Worm (Caenorhabditis elegans): ENCODE measurements around the gene str-149.

str-149 gene

DNA sequence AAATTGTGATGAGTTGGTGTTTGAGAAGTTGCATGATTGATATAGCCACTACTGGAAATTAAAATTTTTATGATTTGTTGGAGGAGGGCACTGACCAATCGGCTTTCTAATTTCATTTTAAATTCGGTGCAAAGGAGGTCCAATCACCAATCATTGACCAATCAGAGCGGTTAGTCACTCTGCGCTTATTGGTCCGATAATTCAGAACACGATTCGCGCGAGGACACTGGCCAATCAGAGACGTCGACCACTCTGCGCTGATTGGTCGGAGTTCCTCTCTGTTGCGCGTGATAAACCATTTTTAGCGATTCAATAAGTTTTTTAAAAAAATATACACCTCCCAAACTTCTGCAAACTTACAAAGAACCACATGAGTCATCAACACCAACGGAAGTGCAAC is 26.6 kb downstream of the str-149 start:
- TF ChIP-seq hlh-12 (tag; optimal IDR thresholded peaks at IDR 0.05) = no peak
- no peak for TF ChIP-seq gei-17 (GFP tag; optimal IDR thresholded peaks at IDR 0.05)
- TF ChIP-seq tbp1 (GFP tag; optimal IDR thresholded peaks at IDR 0.05) = no peak
- 0 out of 2 replicates have a peak, but pooled peaks have one; percentile 14 for TF ChIP-seq cebp-1 (GFP tag; IDR thresholded peaks at IDR 0.05)
- TF ChIP-seq cebp-1 (tag; optimal IDR thresholded peaks at IDR 0.05) = no peak
- no peak for TF ChIP-seq nfya-2 (GFP tag; IDR thresholded peaks at IDR 0.05)

DNA sequence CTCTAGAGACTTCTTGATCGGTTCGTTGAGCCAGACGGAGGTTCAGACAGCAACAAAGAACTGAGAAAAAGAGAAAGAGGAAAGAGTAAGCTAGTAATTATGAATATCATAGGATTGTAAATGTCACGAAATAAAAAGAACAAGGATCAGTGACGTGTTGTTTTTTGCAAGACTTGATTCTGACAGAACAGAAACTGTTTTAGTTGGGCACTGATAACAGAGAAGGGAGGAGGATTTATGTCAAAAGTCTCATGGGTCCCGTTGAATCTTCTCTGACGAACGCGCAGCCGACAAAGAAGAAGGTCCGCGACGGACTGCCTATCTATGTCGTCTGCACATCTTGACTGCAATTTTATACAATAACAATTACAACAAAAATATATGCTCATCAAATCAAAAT is 27.4 kb downstream of the str-149 start, which contains the start of gene T03E6.9:
Gene T03E6.9 (minus strand): TSS at position 101 of the 400 bp plus-strand sequence.
- TF ChIP-seq akir-1 (GFP tag; optimal IDR thresholded peaks at IDR 0.05) (no peak), snpc-1.3 (tag; optimal IDR thresholded peaks at IDR 0.05; ENCODE audit: insufficient read depth) (no peak), sea-2 (GFP tag; IDR thresholded peaks at IDR 0.05) (no peak), lir-1 (GFP tag; conservative IDR thresholded peaks at IDR 0.05) (no peak), lin-35 (GFP tag; optimal IDR thresholded peaks at IDR 0.05) (no peak), xnd-1 (tag; optimal IDR thresholded peaks at IDR 0.05) (no peak), ztf-3 (GFP tag; optimal IDR thresholded peaks at IDR 0.05) (no peak), mcd-1 (GFP tag; IDR thresholded peaks at IDR 0.05) (no peak), D2030.7 (GFP tag; IDR thresholded peaks at IDR 0.05) (no peak), snpc-3.4 (tag; optimal IDR thresholded peaks at IDR 0.05) (no peak), bed-1 (GFP tag; IDR thresholded peaks at IDR 0.05) (no peak), B0336.3 (GFP tag; IDR thresholded peaks at IDR 0.05) (no peak), cebp-1 (GFP tag; IDR thresholded peaks at IDR 0.05) (no peak), cebp-1 (tag; optimal IDR thresholded peaks at IDR 0.05) (no peak), F37B4.10 (GFP tag; IDR thresholded peaks at IDR 0.05) (no peak)

DNA sequence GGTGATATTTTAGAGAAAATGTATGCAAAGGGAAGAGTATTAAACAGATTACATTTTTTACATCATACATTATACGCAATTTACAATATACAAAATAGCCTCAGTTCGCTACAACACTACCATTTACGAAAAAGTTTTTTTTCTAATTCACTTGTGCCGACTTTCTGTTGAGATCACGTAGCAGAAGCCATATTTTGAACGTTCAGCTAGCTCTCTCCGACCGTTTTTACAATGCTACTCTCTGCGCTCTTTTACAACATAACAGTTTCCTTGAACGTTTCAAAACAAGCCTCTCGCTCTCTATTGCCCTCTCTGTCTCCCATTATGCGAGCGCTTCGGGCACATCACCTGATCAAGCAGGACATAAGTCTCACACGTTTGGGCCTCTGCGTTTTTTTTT is 29.8 kb downstream of the str-149 start, which contains the start of gene T03E6.8:
Gene T03E6.8 (minus strand): TSS at position 101 of the 400 bp plus-strand sequence.
- TF ChIP-seq ztf-18 (tag; optimal IDR thresholded peaks at IDR 0.05) = no peak
- no peak for TF ChIP-seq snpc-4 (GFP tag; optimal IDR thresholded peaks at IDR 0.05)
- no peak for TF ChIP-seq snpc-4 (tag; optimal IDR thresholded peaks at IDR 0.05)
- TF ChIP-seq ceh-58 (GFP tag; IDR thresholded peaks at IDR 0.05) = no peak
- TF ChIP-seq nhr-80 (tag; optimal IDR thresholded peaks at IDR 0.05) = no peak

DNA sequence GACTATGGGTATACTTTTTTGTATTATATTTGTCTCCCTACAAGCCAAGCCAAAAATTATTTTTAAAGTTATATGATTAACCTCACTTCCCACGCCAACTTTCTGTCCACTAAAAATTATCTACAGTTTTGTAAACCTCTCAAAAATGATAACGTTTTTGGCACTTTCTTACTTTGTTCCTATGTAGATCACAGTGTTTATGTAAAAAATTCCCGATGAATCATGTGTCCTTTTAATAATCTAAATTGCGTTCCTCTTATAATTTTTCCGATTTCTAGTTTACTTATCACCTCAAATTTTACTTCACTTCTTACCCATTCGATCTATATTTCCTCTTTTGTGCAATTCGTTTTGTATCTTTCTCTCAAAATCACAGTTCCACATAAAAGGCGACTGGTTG is 31.0 kb downstream of the str-149 start:
- TF ChIP-seq nhr-80 (tag; optimal IDR thresholded peaks at IDR 0.05) (peak; percentile 23), nhr-120 (GFP tag; IDR thresholded peaks at IDR 0.05) (no peak)

DNA sequence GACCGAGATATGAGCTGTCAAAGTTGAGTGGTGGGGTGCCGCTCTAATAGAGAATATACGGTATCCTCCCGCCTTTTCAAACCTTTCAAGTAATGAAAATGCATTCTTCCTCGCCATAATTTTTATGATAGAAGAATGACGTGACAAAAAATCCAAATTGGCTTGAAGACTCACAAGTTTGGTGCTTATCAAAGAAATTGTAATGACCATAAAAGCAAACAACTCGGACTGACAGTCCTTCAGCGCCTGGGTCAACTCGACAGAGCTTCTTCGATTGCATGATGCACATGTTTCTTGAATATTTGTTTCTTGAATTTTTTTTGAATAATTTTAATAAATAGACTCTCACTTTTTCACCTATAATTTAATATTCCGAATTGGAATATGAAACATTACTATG is 32.2 kb downstream of the str-149 start:
- TF ChIP-seq repo-1 (tag; optimal IDR thresholded peaks at IDR 0.05) = no peak
- peak; percentile 77 for TF ChIP-seq nhr-80 (tag; optimal IDR thresholded peaks at IDR 0.05)
- TF ChIP-seq sea-2 (GFP tag; IDR thresholded peaks at IDR 0.05) = no peak
- TF ChIP-seq dox-1 (GFP tag; IDR thresholded peaks at IDR 0.05) = 0 out of 2 replicates have a peak, but pooled peaks have one; percentile 33
- no peak for TF ChIP-seq lin-35 (GFP tag; optimal IDR thresholded peaks at IDR 0.05)
- no peak for TF ChIP-seq tlf-1 (GFP tag; optimal IDR thresholded peaks at IDR 0.05)

DNA sequence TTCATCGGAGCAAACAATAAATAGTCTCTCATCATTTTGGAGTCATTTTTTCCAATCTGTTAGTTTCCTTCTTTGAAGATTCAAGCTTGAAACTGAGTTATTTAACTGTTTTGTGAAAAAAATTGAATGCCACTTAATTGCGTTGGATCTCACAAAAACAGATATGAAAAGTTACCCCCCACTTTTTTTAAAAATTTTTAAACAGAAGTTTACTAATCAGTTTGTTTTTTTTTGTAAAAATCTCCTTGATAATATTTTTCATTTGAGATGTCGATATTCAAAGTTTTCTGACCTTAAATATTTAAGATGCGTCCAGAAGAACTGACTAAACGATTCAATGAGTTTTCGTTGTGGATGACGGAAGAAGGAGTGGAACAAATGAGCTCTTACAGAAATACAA is 33.0 kb downstream of the str-149 start, which contains the start of gene Y32B12C.1:
Gene Y32B12C.1 (plus strand): TSS at position 301 of the 400 bp plus-strand sequence.
- no peak for TF ChIP-seq hrde-1 (tag; optimal IDR thresholded peaks at IDR 0.05; ENCODE audit: borderline replicate concordance)
- TF ChIP-seq die-1 (tag; optimal IDR thresholded peaks at IDR 0.05) = no peak
- TF ChIP-seq F57A8.1 (GFP tag; optimal IDR thresholded peaks at IDR 0.05) = no peak
- TF ChIP-seq F33H1.4 (GFP tag; IDR thresholded peaks at IDR 0.05) = no peak
- TF ChIP-seq sptf-2 (GFP tag; optimal IDR thresholded peaks at IDR 0.05) = no peak

Data from whole organism, young adult.